Fruit fly (Drosophila melanogaster): ENCODE results near the gene frc.

Gene frc

DNA sequence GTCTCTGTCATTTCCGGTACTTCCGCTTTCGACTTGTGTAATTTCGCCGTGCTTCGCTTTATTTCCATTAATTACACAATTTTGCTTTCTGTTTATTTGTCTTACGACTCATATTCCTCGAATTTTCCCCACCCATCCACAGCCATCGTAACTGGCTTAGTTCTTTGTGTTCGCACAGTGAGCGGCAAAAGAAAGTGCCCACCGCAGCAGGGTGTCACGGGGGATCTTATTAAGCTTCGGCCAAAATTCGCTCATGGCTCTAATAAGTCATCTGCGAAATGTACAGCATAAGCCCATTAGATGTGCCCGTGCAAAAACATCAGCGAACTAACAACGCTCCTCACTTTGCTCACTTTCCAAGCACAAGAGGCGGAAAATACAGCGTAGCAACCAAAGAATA is 30.6 kb downstream of the frc start:
- TF ChIP-seq usp (GFP tag; optimal IDR thresholded peaks at IDR 0.05), result no peak
- TF ChIP-seq CG8478 (optimal IDR thresholded peaks at IDR 0.05), result no peak
- TF ChIP-seq EcR (GFP tag; optimal IDR thresholded peaks at IDR 0.05), result no peak
- TF ChIP-seq psq (optimal IDR thresholded peaks at IDR 0.05), result no peak
- no peak for TF ChIP-seq Dll (optimal IDR thresholded peaks at IDR 0.05)
- TF ChIP-seq pan (optimal IDR thresholded peaks at IDR 0.05), result no peak

dm6 chr3L:17401411-17401810 is 31.6 kb downstream of the frc start:
- no peak for TF ChIP-seq psq (optimal IDR thresholded peaks at IDR 0.05)
- TF ChIP-seq usp (GFP tag; optimal IDR thresholded peaks at IDR 0.05), result no peak
- no peak for TF ChIP-seq EcR (GFP tag; optimal IDR thresholded peaks at IDR 0.05)
- no peak for TF ChIP-seq CG8478 (optimal IDR thresholded peaks at IDR 0.05)
- TF ChIP-seq pan (optimal IDR thresholded peaks at IDR 0.05), result no peak
- no peak for TF ChIP-seq Dll (optimal IDR thresholded peaks at IDR 0.05)

DNA sequence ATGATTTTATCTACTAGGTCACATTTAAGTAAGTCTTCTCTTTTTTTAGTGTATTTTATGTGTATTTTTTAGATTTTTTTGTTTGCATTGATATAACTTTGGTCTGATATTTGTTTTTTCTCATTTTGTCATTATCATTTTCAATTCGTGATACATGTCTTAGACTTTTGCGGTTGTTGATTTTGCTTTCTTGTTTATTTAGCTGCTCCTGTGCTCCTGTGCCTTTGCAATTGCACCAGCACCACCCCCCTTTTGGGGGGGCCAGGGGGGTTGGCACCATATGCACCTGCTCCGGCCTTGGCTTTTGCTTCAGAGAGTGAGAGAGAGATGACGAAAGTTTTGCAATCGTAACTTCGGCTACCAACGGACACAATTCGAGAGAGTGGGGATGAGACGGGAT is 32.1 kb downstream of the frc start:
- TF ChIP-seq Dll (optimal IDR thresholded peaks at IDR 0.05), result no peak

dm6 chr3L:17399014-17399413 is 34.0 kb downstream of the frc start:
- no peak for TF ChIP-seq pan (optimal IDR thresholded peaks at IDR 0.05)
- no peak for TF ChIP-seq psq (optimal IDR thresholded peaks at IDR 0.05)
- TF ChIP-seq Dll (optimal IDR thresholded peaks at IDR 0.05), result no peak
- no peak for TF ChIP-seq usp (GFP tag; optimal IDR thresholded peaks at IDR 0.05)
- TF ChIP-seq EcR (GFP tag; optimal IDR thresholded peaks at IDR 0.05), result no peak
- TF ChIP-seq CG8478 (optimal IDR thresholded peaks at IDR 0.05), result no peak

- TF ChIP-seq pan (optimal IDR thresholded peaks at IDR 0.05) (no peak), usp (GFP tag; optimal IDR thresholded peaks at IDR 0.05) (no peak), psq (optimal IDR thresholded peaks at IDR 0.05) (no peak), EcR (GFP tag; optimal IDR thresholded peaks at IDR 0.05) (no peak), Dll (optimal IDR thresholded peaks at IDR 0.05) (no peak), CG8478 (optimal IDR thresholded peaks at IDR 0.05) (no peak)
Observed at dm6 chr3L:17394435-17395017, 38.5 kb downstream of the frc start.

dm6 chr3L:17393098-17393497 is 39.9 kb downstream of the frc start:
- TF ChIP-seq usp (GFP tag; optimal IDR thresholded peaks at IDR 0.05) (no peak), EcR (GFP tag; optimal IDR thresholded peaks at IDR 0.05) (no peak), CG8478 (optimal IDR thresholded peaks at IDR 0.05) (no peak), psq (optimal IDR thresholded peaks at IDR 0.05) (no peak), pan (optimal IDR thresholded peaks at IDR 0.05) (no peak), Dll (optimal IDR thresholded peaks at IDR 0.05) (no peak)

DNA sequence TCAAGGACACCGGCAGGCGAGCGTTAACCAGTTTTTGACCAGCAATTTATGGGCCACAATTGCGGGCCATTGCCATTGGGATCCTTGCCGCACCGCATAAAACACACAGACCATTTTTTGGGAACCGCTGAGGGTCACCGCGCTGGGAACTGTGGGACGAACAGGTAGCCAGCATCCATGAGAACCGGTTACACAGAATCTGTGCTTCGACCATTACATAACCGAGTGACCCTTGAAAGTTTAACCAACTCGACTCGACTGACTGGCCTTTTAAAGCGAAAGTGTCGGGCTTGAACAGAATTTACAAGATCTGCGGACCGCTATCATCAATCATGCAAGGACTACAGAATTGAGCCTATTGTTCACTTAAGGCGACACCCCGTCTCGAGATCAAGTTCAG is 40.6 kb downstream of the frc start:
- TF ChIP-seq EcR (GFP tag; optimal IDR thresholded peaks at IDR 0.05) (no peak), usp (GFP tag; optimal IDR thresholded peaks at IDR 0.05) (no peak), CG8478 (optimal IDR thresholded peaks at IDR 0.05) (no peak), pan (optimal IDR thresholded peaks at IDR 0.05) (no peak), psq (optimal IDR thresholded peaks at IDR 0.05) (no peak), Dll (optimal IDR thresholded peaks at IDR 0.05) (no peak)

- TF ChIP-seq Dll (optimal IDR thresholded peaks at IDR 0.05) (no peak), CG8478 (optimal IDR thresholded peaks at IDR 0.05) (no peak), EcR (GFP tag; optimal IDR thresholded peaks at IDR 0.05) (no peak), pan (optimal IDR thresholded peaks at IDR 0.05) (no peak), usp (GFP tag; optimal IDR thresholded peaks at IDR 0.05) (no peak)
Observed at dm6 chr3L:17391132-17391531, 41.9 kb downstream of the frc start.

DNA sequence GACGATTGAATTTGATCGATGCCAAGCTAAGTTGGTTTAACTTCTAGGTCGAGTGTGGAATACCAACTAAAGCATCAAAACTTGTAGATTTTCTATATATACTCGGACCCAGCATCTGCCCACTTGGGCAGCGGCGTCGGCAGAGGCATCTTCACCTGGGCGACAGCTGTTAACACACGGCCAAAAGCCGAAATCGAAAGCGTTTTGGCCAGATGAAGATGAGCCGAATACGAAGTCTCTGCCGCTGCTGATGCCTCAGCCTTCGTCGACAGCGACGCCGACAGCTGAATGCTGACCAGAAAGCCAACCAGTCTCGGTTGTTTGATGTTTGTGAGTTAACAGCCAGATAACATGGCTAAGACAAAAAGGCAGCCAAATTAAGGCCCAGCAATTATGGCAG is 44.1 kb downstream of the frc start, which contains the start of gene CG13731:
CG13731 (minus strand) TSS at position 62 of the 400 bp plus-strand sequence.
- TF ChIP-seq Dll (optimal IDR thresholded peaks at IDR 0.05) (no peak), EcR (GFP tag; optimal IDR thresholded peaks at IDR 0.05) (no peak), pan (optimal IDR thresholded peaks at IDR 0.05) (no peak), usp (GFP tag; optimal IDR thresholded peaks at IDR 0.05) (no peak), psq (optimal IDR thresholded peaks at IDR 0.05) (no peak), CG8478 (optimal IDR thresholded peaks at IDR 0.05) (no peak)

dm6 chr3L:17386612-17387382 is 46.2 kb downstream of the frc start:
- TF ChIP-seq pan (optimal IDR thresholded peaks at IDR 0.05) (no peak), CG8478 (optimal IDR thresholded peaks at IDR 0.05) (no peak), EcR (GFP tag; optimal IDR thresholded peaks at IDR 0.05) (no peak), psq (optimal IDR thresholded peaks at IDR 0.05) (no peak), Dll (optimal IDR thresholded peaks at IDR 0.05) (no peak), usp (GFP tag; optimal IDR thresholded peaks at IDR 0.05) (no peak)

dm6 chr3L:17383714-17384113 is 49.3 kb downstream of the frc start:
- TF ChIP-seq CG8478 (optimal IDR thresholded peaks at IDR 0.05) (no peak), Dll (optimal IDR thresholded peaks at IDR 0.05) (no peak), usp (GFP tag; optimal IDR thresholded peaks at IDR 0.05) (no peak), EcR (GFP tag; optimal IDR thresholded peaks at IDR 0.05) (no peak), psq (optimal IDR thresholded peaks at IDR 0.05) (no peak), pan (optimal IDR thresholded peaks at IDR 0.05) (no peak)

dm6 chr3L:17383285-17383684 is 49.7 kb downstream of the frc start:
- TF ChIP-seq pan (optimal IDR thresholded peaks at IDR 0.05) (no peak), CG8478 (optimal IDR thresholded peaks at IDR 0.05) (no peak), EcR (GFP tag; optimal IDR thresholded peaks at IDR 0.05) (no peak), psq (optimal IDR thresholded peaks at IDR 0.05) (no peak), Dll (optimal IDR thresholded peaks at IDR 0.05) (no peak), usp (GFP tag; optimal IDR thresholded peaks at IDR 0.05) (no peak)

Data from whole organism.